Worm (Caenorhabditis elegans) whole organism, L3 larva: ENCODE data around the gene syd-2.

Experiments used
- jun-1 ChIP-seq: fragments of 150-350 bp; optimal IDR thresholded peaks from 2 replicates; lab custom pipeline; 2014; ENCODE audit warnings: missing biosample characterization, missing genetic modification reagents, missing genetic modification characterization
- mml-1 ChIP-seq: fragments of 150-350 bp; sonication (generic microtip); optimal IDR thresholded peaks from 3 replicates; lab custom pipeline; 2014; ENCODE audit warnings: missing biosample characterization, missing genetic modification characterization
- nhr-23 ChIP-seq: fragments of 150-350 bp; optimal IDR thresholded peaks from 2 replicates; lab custom pipeline; 2014; ENCODE audit warnings: missing biosample characterization, missing genetic modification reagents, missing genetic modification characterization

- TF ChIP-seq mml-1 (tag; lab: Kevin White, UChicago) (no peak), jun-1 (no peak), nhr-23 (tag; lab: Kevin White, UChicago) (no peak)
These were observed 38.2 kb upstream of the syd-2 start, which contains the start of gene sdn-1 for ce11 chrX:10593234-10593633.
